Worm (Caenorhabditis elegans): ENCODE measurements around the gene hir-1.

- TF ChIP-seq nhr-237 (tag; optimal IDR thresholded peaks at IDR 0.05), result no peak
- TF ChIP-seq ztf-11 (tag; optimal IDR thresholded peaks at IDR 0.05), result no peak
- TF ChIP-seq zag-1 (tag; optimal IDR thresholded peaks at IDR 0.05), result no peak
These were observed 10.2 kb upstream of the hir-1 start for ce11 chrV:5511720-5512119.

Data from whole organism, L3 larva.